Worm (Caenorhabditis elegans): Measurements from ENCODE around the gene C34F11.1.

C34F11.1 gene

ce11 chrII:5176934-5177333 is 35.8 kb upstream of the C34F11.1 start:
- TF ChIP-seq ceh-36 (tag; optimal IDR thresholded peaks at IDR 0.05): no peak
- no peak for TF ChIP-seq B0310.2 (tag; optimal IDR thresholded peaks at IDR 0.05)
- TF ChIP-seq ceh-13 (GFP tag; optimal IDR thresholded peaks at IDR 0.05): no peak
- TF ChIP-seq hmg-4 (GFP tag; optimal IDR thresholded peaks at IDR 0.05): no peak
- no peak for TF ChIP-seq F13C5.2 (tag; optimal IDR thresholded peaks at IDR 0.05)
- TF ChIP-seq aly-1 (tag; optimal IDR thresholded peaks at IDR 0.05): no peak
- no peak for TF ChIP-seq tbx-37 (GFP tag; conservative IDR thresholded peaks at IDR 0.05)
- TF ChIP-seq scrt-1 (GFP tag; IDR thresholded peaks at IDR 0.05): no peak
- TF ChIP-seq flt-1 (GFP tag; IDR thresholded peaks at IDR 0.05): no peak
- no peak for TF ChIP-seq sea-1 (GFP tag; conservative IDR thresholded peaks at IDR 0.05)
- TF ChIP-seq ama-1 (optimal IDR thresholded peaks at IDR 0.05): no peak
- no peak for TF ChIP-seq tbx-11 (GFP tag; IDR thresholded peaks at IDR 0.05)
- no peak for TF ChIP-seq tra-4 (tag; optimal IDR thresholded peaks at IDR 0.05)
- TF ChIP-seq hnd-1 (tag; optimal IDR thresholded peaks at IDR 0.05): no peak
- no peak for TF ChIP-seq hmbx-1 (tag; optimal IDR thresholded peaks at IDR 0.05)
- TF ChIP-seq ets-7 (tag; optimal IDR thresholded peaks at IDR 0.05): no peak
- no peak for TF ChIP-seq pes-1 (GFP tag; IDR thresholded peaks at IDR 0.05)

ce11 chrII:5177902-5178301 is 34.9 kb upstream of the C34F11.1 start, which contains the start of gene C27D6.12:
Gene C27D6.12, minus strand, starts transcription at chrII:5178002.
- no peak for TF ChIP-seq ceh-13 (GFP tag; optimal IDR thresholded peaks at IDR 0.05)
- no peak for TF ChIP-seq ets-7 (tag; optimal IDR thresholded peaks at IDR 0.05)
- TF ChIP-seq ama-1 (optimal IDR thresholded peaks at IDR 0.05): no peak
- no peak for TF ChIP-seq flt-1 (GFP tag; IDR thresholded peaks at IDR 0.05)
- TF ChIP-seq tbx-37 (GFP tag; conservative IDR thresholded peaks at IDR 0.05): no peak
- no peak for TF ChIP-seq sea-1 (GFP tag; conservative IDR thresholded peaks at IDR 0.05)
- TF ChIP-seq scrt-1 (GFP tag; IDR thresholded peaks at IDR 0.05): no peak
- no peak for TF ChIP-seq hmbx-1 (tag; optimal IDR thresholded peaks at IDR 0.05)
- no peak for TF ChIP-seq pes-1 (GFP tag; IDR thresholded peaks at IDR 0.05)
- TF ChIP-seq tra-4 (tag; optimal IDR thresholded peaks at IDR 0.05): no peak

- TF ChIP-seq aly-1 (tag; optimal IDR thresholded peaks at IDR 0.05): no peak
Measured at ce11 chrII:5178609-5179008, 34.2 kb upstream of the C34F11.1 start.

- TF ChIP-seq B0310.2 (tag; optimal IDR thresholded peaks at IDR 0.05) (no peak), ceh-36 (tag; optimal IDR thresholded peaks at IDR 0.05) (no peak), tbx-37 (GFP tag; conservative IDR thresholded peaks at IDR 0.05) (no peak)
Measured at ce11 chrII:5180272-5180671, 32.5 kb upstream of the C34F11.1 start.

- TF ChIP-seq hmg-4 (GFP tag; optimal IDR thresholded peaks at IDR 0.05) (peak; percentile 53), B0310.2 (tag; optimal IDR thresholded peaks at IDR 0.05) (no peak), pes-1 (GFP tag; IDR thresholded peaks at IDR 0.05) (0 out of 2 replicates have a peak, but pooled peaks have one; percentile 10), ceh-36 (tag; optimal IDR thresholded peaks at IDR 0.05) (no peak), tra-4 (tag; optimal IDR thresholded peaks at IDR 0.05) (no peak), aly-1 (tag; optimal IDR thresholded peaks at IDR 0.05) (peak; percentile 59), F13C5.2 (tag; optimal IDR thresholded peaks at IDR 0.05) (peak; percentile 5), tbx-11 (GFP tag; IDR thresholded peaks at IDR 0.05) (peak; percentile 54; the same call in 1 of the 2 replicates), hmbx-1 (tag; optimal IDR thresholded peaks at IDR 0.05) (no peak), scrt-1 (GFP tag; IDR thresholded peaks at IDR 0.05) (no peak), ceh-13 (GFP tag; optimal IDR thresholded peaks at IDR 0.05) (no peak)
Measured at ce11 chrII:5181497-5181896, 31.3 kb upstream of the C34F11.1 start.

ce11 chrII:5182451-5182850 is 30.3 kb upstream of the C34F11.1 start:
- no peak for TF ChIP-seq scrt-1 (GFP tag; IDR thresholded peaks at IDR 0.05)
- TF ChIP-seq hmg-4 (GFP tag; optimal IDR thresholded peaks at IDR 0.05): no peak

- no peak for TF ChIP-seq tbx-11 (GFP tag; IDR thresholded peaks at IDR 0.05)
- TF ChIP-seq tra-4 (tag; optimal IDR thresholded peaks at IDR 0.05): no peak
- TF ChIP-seq hmg-4 (GFP tag; optimal IDR thresholded peaks at IDR 0.05): no peak
- no peak for TF ChIP-seq scrt-1 (GFP tag; IDR thresholded peaks at IDR 0.05)
- TF ChIP-seq hmbx-1 (tag; optimal IDR thresholded peaks at IDR 0.05): no peak
- TF ChIP-seq pes-1 (GFP tag; IDR thresholded peaks at IDR 0.05): no peak
- TF ChIP-seq sea-1 (GFP tag; conservative IDR thresholded peaks at IDR 0.05): no peak
- no peak for TF ChIP-seq ama-1 (optimal IDR thresholded peaks at IDR 0.05)
- no peak for TF ChIP-seq aly-1 (tag; optimal IDR thresholded peaks at IDR 0.05)
- no peak for TF ChIP-seq B0310.2 (tag; optimal IDR thresholded peaks at IDR 0.05)
- no peak for TF ChIP-seq ceh-36 (tag; optimal IDR thresholded peaks at IDR 0.05)
Measured at ce11 chrII:5183207-5183606, 29.6 kb upstream of the C34F11.1 start.

- TF ChIP-seq aly-1 (tag; optimal IDR thresholded peaks at IDR 0.05): no peak
- no peak for TF ChIP-seq F13C5.2 (tag; optimal IDR thresholded peaks at IDR 0.05)
- no peak for TF ChIP-seq tbx-37 (GFP tag; conservative IDR thresholded peaks at IDR 0.05)
- no peak for TF ChIP-seq hmg-4 (GFP tag; optimal IDR thresholded peaks at IDR 0.05)
- TF ChIP-seq tbx-11 (GFP tag; IDR thresholded peaks at IDR 0.05): no peak
- no peak for TF ChIP-seq pes-1 (GFP tag; IDR thresholded peaks at IDR 0.05)
- TF ChIP-seq ets-7 (tag; optimal IDR thresholded peaks at IDR 0.05): no peak
- no peak for TF ChIP-seq tra-4 (tag; optimal IDR thresholded peaks at IDR 0.05)
- no peak for TF ChIP-seq ceh-13 (GFP tag; optimal IDR thresholded peaks at IDR 0.05)
- TF ChIP-seq ama-1 (optimal IDR thresholded peaks at IDR 0.05): no peak
- TF ChIP-seq B0310.2 (tag; optimal IDR thresholded peaks at IDR 0.05): no peak
Measured at ce11 chrII:5184661-5185545, 27.9 kb upstream of the C34F11.1 start.

Measured in whole organism, early embryonic.